Worm (Caenorhabditis elegans) whole organism, late embryonic: ENCODE measurements around the gene jmjd-3.1.
A peak's percentile ranks its signal among the peaks of the same experiment; 100 is the strongest.

Experiments
- F13H6.1 ChIP-seq: sonication (generic microtip); optimal IDR thresholded peaks from 2 replicates; lab custom pipeline; 2016; ENCODE audit warnings: missing genetic modification characterization, missing compliant biosample characterization
- K02D7.2 ChIP-seq: sonication (generic microtip); optimal IDR thresholded peaks from 2 replicates; lab custom pipeline; 2017; ENCODE audit warnings: mild to moderate bottlenecking, missing genetic modification characterization, missing compliant biosample characterization
- K09A11.1 ChIP-seq: sonication (generic microtip); optimal IDR thresholded peaks from 2 replicates; lab custom pipeline; 2017; ENCODE audit warnings: antibody characterized with exemption, mild to moderate bottlenecking, missing genetic modification characterization, missing compliant biosample characterization; ENCODE audit not compliant: insufficient read depth
- T23F11.4 ChIP-seq: fragments of 200-800 bp; sonication (Bioruptor generic); optimal IDR thresholded peaks from 2 replicates; lab custom pipeline; 2018; ENCODE audit warnings: mild to moderate bottlenecking, missing genetic modification characterization, missing compliant biosample characterization
- ahr-1 ChIP-seq: sonication (generic microtip); optimal IDR thresholded peaks from 2 replicates; lab custom pipeline; 2016; ENCODE audit warnings: missing genetic modification characterization, missing compliant biosample characterization
- ama-1 ChIP-seq: fragments of 150-350 bp; optimal IDR thresholded peaks from 2 replicates; lab custom pipeline; 2014
- ceh-14 ChIP-seq: sonication (generic microtip); optimal IDR thresholded peaks from 2 replicates; lab custom pipeline; 2016; ENCODE audit warnings: missing genotype, missing genetic modification characterization, missing compliant biosample characterization
- ceh-18 ChIP-seq: sonication (generic microtip); optimal IDR thresholded peaks from 2 replicates; lab custom pipeline; 2016; ENCODE audit warnings: missing genetic modification characterization, missing compliant biosample characterization
- ceh-19 ChIP-seq: fragments of 200-800 bp; sonication (Bioruptor generic); optimal IDR thresholded peaks from 2 replicates; lab custom pipeline; 2018; ENCODE audit warnings: mild to moderate bottlenecking, missing genetic modification characterization, missing compliant biosample characterization
- ceh-2 ChIP-seq: sonication (generic microtip); optimal IDR thresholded peaks from 2 replicates; lab custom pipeline; 2016; ENCODE audit warnings: missing genotype, missing genetic modification characterization, missing compliant biosample characterization
- ceh-24 ChIP-seq: sonication (generic microtip); optimal IDR thresholded peaks from 2 replicates; lab custom pipeline; 2016; ENCODE audit warnings: mild to moderate bottlenecking, missing genetic modification characterization, missing compliant biosample characterization
- ceh-30 ChIP-seq: fragments of 150-350 bp; optimal IDR thresholded peaks from 2 replicates; lab custom pipeline; 2014; ENCODE audit warnings: missing biosample characterization, missing genetic modification characterization
- ceh-31 ChIP-seq: sonication (generic microtip); optimal IDR thresholded peaks from 2 replicates; lab custom pipeline; 2016; ENCODE audit warnings: missing genetic modification characterization, missing compliant biosample characterization
- ceh-34 ChIP-seq: sonication (generic microtip); optimal IDR thresholded peaks from 2 replicates; lab custom pipeline; 2016; ENCODE audit warnings: mild to moderate bottlenecking, missing genetic modification characterization, missing compliant biosample characterization
- ceh-48 ChIP-seq: sonication (generic microtip); optimal IDR thresholded peaks from 2 replicates; lab custom pipeline; 2016; ENCODE audit warnings: missing genetic modification characterization, inconsistent platforms, missing compliant biosample characterization
- ceh-9 ChIP-seq: sonication (generic microtip); optimal IDR thresholded peaks from 2 replicates; lab custom pipeline; 2016; ENCODE audit warnings: mild to moderate bottlenecking, missing genetic modification characterization, inconsistent platforms, missing compliant biosample characterization
- elt-2 ChIP-seq: sonication (generic microtip); optimal IDR thresholded peaks from 2 replicates; lab custom pipeline; 2016; ENCODE audit warnings: missing genetic modification reagents, missing genetic modification characterization, missing compliant biosample characterization
- elt-4 ChIP-seq: sonication (generic microtip); optimal IDR thresholded peaks from 2 replicates; lab custom pipeline; 2016; ENCODE audit warnings: missing genetic modification characterization, missing compliant biosample characterization
- ets-4 ChIP-seq: sonication (generic microtip); optimal IDR thresholded peaks from 2 replicates; lab custom pipeline; 2016; ENCODE audit warnings: missing genetic modification characterization, missing compliant biosample characterization
- fkh-6 ChIP-seq: sonication (generic microtip); optimal IDR thresholded peaks from 2 replicates; lab custom pipeline; 2016; ENCODE audit warnings: missing genetic modification characterization, missing compliant biosample characterization
- gmeb-2 ChIP-seq: sonication (generic microtip); optimal IDR thresholded peaks from 2 replicates; lab custom pipeline; 2016; ENCODE audit warnings: missing genetic modification characterization, inconsistent platforms, missing compliant biosample characterization
- hlh-6 ChIP-seq: sonication (generic microtip); optimal IDR thresholded peaks from 2 replicates; lab custom pipeline; 2016; ENCODE audit warnings: missing genotype, missing genetic modification characterization, missing compliant biosample characterization
- lim-6 ChIP-seq: sonication (generic microtip); optimal IDR thresholded peaks from 2 replicates; lab custom pipeline; 2016; ENCODE audit warnings: missing genetic modification characterization, missing compliant biosample characterization
- lin-11 ChIP-seq: fragments of 200-800 bp; sonication (Bioruptor generic); optimal IDR thresholded peaks from 2 replicates; lab custom pipeline; 2018; ENCODE audit warnings: mild to moderate bottlenecking, missing genetic modification characterization, missing compliant biosample characterization
- mec-3 ChIP-seq: sonication (generic microtip); optimal IDR thresholded peaks from 2 replicates; lab custom pipeline; 2016; ENCODE audit warnings: borderline replicate concordance, missing genetic modification characterization, missing compliant biosample characterization
- nfya-1 ChIP-seq: sonication (generic microtip); optimal IDR thresholded peaks from 2 replicates; lab custom pipeline; 2017; ENCODE audit warnings: missing genetic modification characterization, mild to moderate bottlenecking, missing compliant biosample characterization, antibody characterized with exemption, moderate library complexity
- nhr-11 ChIP-seq: fragments of 150-350 bp; optimal IDR thresholded peaks from 2 replicates; lab custom pipeline; 2014; ENCODE audit warnings: missing biosample characterization, missing genetic modification characterization
- nhr-232 ChIP-seq: sonication (generic microtip); optimal IDR thresholded peaks from 2 replicates; lab custom pipeline; 2016; ENCODE audit warnings: missing genetic modification characterization, missing compliant biosample characterization
- npax-4 ChIP-seq: sonication (generic microtip); optimal IDR thresholded peaks from 2 replicates; lab custom pipeline; 2016; ENCODE audit warnings: missing genetic modification characterization, missing compliant biosample characterization
- odd-2 ChIP-seq: sonication (generic microtip); optimal IDR thresholded peaks from 2 replicates; lab custom pipeline; 2017; ENCODE audit warnings: antibody characterized with exemption, mild to moderate bottlenecking, missing genetic modification characterization, missing compliant biosample characterization
- pag-3 ChIP-seq: sonication (generic microtip); optimal IDR thresholded peaks from 2 replicates; lab custom pipeline; 2016; ENCODE audit warnings: missing compliant biosample characterization, missing genetic modification characterization, borderline replicate concordance
- pax-1 ChIP-seq: fragments of 150-350 bp; optimal IDR thresholded peaks from 2 replicates; lab custom pipeline; 2014; ENCODE audit warnings: missing biosample characterization, missing genetic modification characterization
- pha-4 ChIP-seq: fragments of 150-350 bp; optimal IDR thresholded peaks from 2 replicates; lab custom pipeline; 2018; ENCODE audit warnings: missing biosample characterization, missing genetic modification reagents, missing genetic modification characterization
- pqm-1 ChIP-seq: sonication (generic microtip); optimal IDR thresholded peaks from 2 replicates; lab custom pipeline; 2016; ENCODE audit warnings: missing genetic modification characterization, missing compliant biosample characterization
- pros-1 ChIP-seq: fragments of 150-350 bp; optimal IDR thresholded peaks from 2 replicates; lab custom pipeline; 2014; ENCODE audit warnings: missing biosample characterization, missing genetic modification reagents, missing genetic modification characterization
- rnt-1 ChIP-seq: sonication (generic microtip); optimal IDR thresholded peaks from 2 replicates; lab custom pipeline; 2016; ENCODE audit warnings: missing genetic modification characterization, missing compliant biosample characterization
- sdc-2 ChIP-seq: sonication (generic microtip); optimal IDR thresholded peaks from 2 replicates; lab custom pipeline; 2016; ENCODE audit warnings: missing genotype, missing genetic modification characterization, missing compliant biosample characterization
- syd-9 ChIP-seq: sonication (generic microtip); optimal IDR thresholded peaks from 2 replicates; lab custom pipeline; 2016; ENCODE audit warnings: mild to moderate bottlenecking, missing genetic modification characterization, moderate library complexity, missing compliant biosample characterization
- tbx-2 ChIP-seq: sonication (generic microtip); optimal IDR thresholded peaks from 2 replicates; lab custom pipeline; 2016; ENCODE audit warnings: missing genetic modification characterization, missing compliant biosample characterization
- ttx-3 ChIP-seq: sonication (generic microtip); optimal IDR thresholded peaks from 2 replicates; lab custom pipeline; 2016; ENCODE audit warnings: missing genetic modification reagents, missing genetic modification characterization, missing compliant biosample characterization
- unc-3 ChIP-seq, 2 experiments: fragments of 200-800 bp in 1 of 2; sonication (Bioruptor generic) in 1 of 2; sonication (generic microtip) in 1 of 2; conservative IDR thresholded peaks in 1 of 2; optimal IDR thresholded peaks in 1 of 2; 2 replicates each; pipeline versions ENCODE4 v1.3.6 to Lab custom; 2016 to 2022; ENCODE audit warnings: missing compliant biosample characterization in 2 of 2, missing genetic modification characterization in 2 of 2, missing genetic modification reagents in 1 of 2
- unc-42 ChIP-seq: sonication (generic microtip); optimal IDR thresholded peaks from 2 replicates; lab custom pipeline; 2016; ENCODE audit warnings: missing genotype, missing genetic modification characterization, missing compliant biosample characterization
- unc-55 ChIP-seq: sonication (generic microtip); optimal IDR thresholded peaks from 2 replicates; lab custom pipeline; 2017; ENCODE audit warnings: missing biosample characterization, missing genetic modification reagents, missing genetic modification characterization
- unc-86 ChIP-seq: sonication (generic microtip); optimal IDR thresholded peaks from 2 replicates; lab custom pipeline; 2016; ENCODE audit warnings: missing genetic modification characterization, missing compliant biosample characterization
- ztf-16 ChIP-seq: sonication (generic microtip); optimal IDR thresholded peaks from 2 replicates; lab custom pipeline; 2017; ENCODE audit warnings: missing genetic modification characterization, missing compliant biosample characterization

Gene jmjd-3.1

ce11 chrX:8566521-8567032, 4.3 kb upstream of the jmjd-3.1 start:
- TF ChIP-seq pha-4 (tag; lab: Kevin White, UChicago) (no peak), sdc-2 (tag; lab: Kevin White, UChicago) (no peak), pag-3 (tag; lab: Kevin White, UChicago) (no peak), ttx-3 (no peak), elt-4 (tag; lab: Kevin White, UChicago) (no peak), ceh-14 (tag; lab: Kevin White, UChicago) (no peak), T23F11.4 (no peak), nhr-11 (no peak), mec-3 (no peak), syd-9 (tag; lab: Kevin White, UChicago) (no peak), ceh-31 (tag; lab: Kevin White, UChicago) (no peak), K09A11.1 (no peak), unc-3 (GFP tag; conservative IDR thresholded peaks at IDR 0.05; lab: Robert Waterston, UW) (no peak), unc-3 (tag; optimal IDR thresholded peaks at IDR 0.05; lab: Kevin White, UChicago) (no peak), lin-11 (no peak), ama-1 (lab: Kevin White, UChicago) (no peak)

- no peak for TF ChIP-seq ceh-18 (tag; lab: Kevin White, UChicago)
- TF ChIP-seq ceh-2 (tag; lab: Kevin White, UChicago), result no peak
- no peak for TF ChIP-seq ceh-24 (tag; lab: Kevin White, UChicago)
- TF ChIP-seq unc-86 (tag; lab: Kevin White, UChicago), result no peak
- no peak for TF ChIP-seq gmeb-2 (tag; lab: Kevin White, UChicago)
- no peak for TF ChIP-seq pax-1
- TF ChIP-seq ama-1 (lab: Kevin White, UChicago), result no peak
- TF ChIP-seq unc-42 (tag; lab: Kevin White, UChicago), result no peak
- no peak for TF ChIP-seq nfya-1 (tag; lab: Kevin White, UChicago)
Measured at ce11 chrX:8567166-8567565, 3.7 kb upstream of the jmjd-3.1 start.

ce11 chrX:8567823-8568314, 3.0 kb upstream of the jmjd-3.1 start:
- TF ChIP-seq ceh-48 (no peak), F13H6.1 (tag; lab: Kevin White, UChicago) (no peak)

- TF ChIP-seq odd-2 (tag; lab: Kevin White, UChicago) (no peak), K02D7.2 (tag; lab: Kevin White, UChicago) (no peak), lin-11 (no peak), sdc-2 (tag; lab: Kevin White, UChicago) (no peak), ztf-16 (tag; lab: Kevin White, UChicago) (no peak), elt-2 (peak; percentile 84), ceh-48 (no peak), lim-6 (tag; lab: Kevin White, UChicago) (no peak), unc-55 (GFP tag; lab: Kevin White, UChicago) (peak; percentile 92), tbx-2 (peak; percentile 2), ceh-30 (tag; lab: Kevin White, UChicago) (no peak), ceh-9 (tag; lab: Kevin White, UChicago) (no peak)
Measured at ce11 chrX:8568423-8568903, 2.4 kb upstream of the jmjd-3.1 start.

- TF ChIP-seq rnt-1, result peak; percentile 1
- no peak for TF ChIP-seq npax-4 (tag; lab: Kevin White, UChicago)
- TF ChIP-seq pag-3 (tag; lab: Kevin White, UChicago), result no peak
- no peak for TF ChIP-seq fkh-6 (tag; lab: Kevin White, UChicago)
- no peak for TF ChIP-seq pax-1
- no peak for TF ChIP-seq pqm-1 (tag; lab: Kevin White, UChicago)
- no peak for TF ChIP-seq nhr-232 (tag; lab: Kevin White, UChicago)
- peak; percentile 34 for TF ChIP-seq ceh-19 (GFP tag; lab: Kevin White, UChicago)
- TF ChIP-seq lin-11, result no peak
- peak; percentile 14 for TF ChIP-seq syd-9 (tag; lab: Kevin White, UChicago)
- TF ChIP-seq hlh-6 (tag; lab: Kevin White, UChicago), result no peak
- no peak for TF ChIP-seq ztf-16 (tag; lab: Kevin White, UChicago)
- TF ChIP-seq ets-4 (tag; lab: Kevin White, UChicago), result no peak
- TF ChIP-seq unc-3 (GFP tag; conservative IDR thresholded peaks at IDR 0.05; lab: Robert Waterston, UW), result no peak
- TF ChIP-seq unc-3 (tag; optimal IDR thresholded peaks at IDR 0.05; lab: Kevin White, UChicago), result no peak
- no peak for TF ChIP-seq elt-2
- TF ChIP-seq pros-1 (tag; lab: Kevin White, UChicago), result no peak
- TF ChIP-seq ceh-34 (tag; lab: Kevin White, UChicago), result no peak
- no peak for TF ChIP-seq ahr-1 (tag; lab: Kevin White, UChicago)
- TF ChIP-seq elt-4 (tag; lab: Kevin White, UChicago), result no peak
- TF ChIP-seq pha-4 (tag; lab: Kevin White, UChicago), result no peak
Measured at ce11 chrX:8569159-8569558, 1.7 kb upstream of the jmjd-3.1 start.
